Worm (Caenorhabditis elegans) whole organism, late embryonic: ENCODE data around the gene srg-8.

Source experiments
- F13H6.1 ChIP-seq: sonication (generic microtip); optimal IDR thresholded peaks from 2 replicates; lab custom pipeline; 2016; ENCODE audit warnings: missing genetic modification characterization, missing compliant biosample characterization
- ceh-14 ChIP-seq: sonication (generic microtip); optimal IDR thresholded peaks from 2 replicates; lab custom pipeline; 2016; ENCODE audit warnings: missing genotype, missing genetic modification characterization, missing compliant biosample characterization
- ceh-22 ChIP-seq: sonication (generic microtip); optimal IDR thresholded peaks from 2 replicates; lab custom pipeline; 2017; ENCODE audit warnings: missing biosample characterization, missing genetic modification characterization
- ceh-45 ChIP-seq: fragments of 200-800 bp; sonication (Bioruptor generic); IDR thresholded peaks from 2 replicates; pipeline ENCODE4 v1.3.6; 2022; ENCODE audit warnings: missing genetic modification reagents, missing genetic modification characterization, missing compliant biosample characterization
- hlh-6 ChIP-seq: sonication (generic microtip); optimal IDR thresholded peaks from 2 replicates; lab custom pipeline; 2016; ENCODE audit warnings: missing genotype, missing genetic modification characterization, missing compliant biosample characterization
- nhr-11 ChIP-seq: fragments of 150-350 bp; optimal IDR thresholded peaks from 2 replicates; lab custom pipeline; 2014; ENCODE audit warnings: missing biosample characterization, missing genetic modification characterization
- npax-4 ChIP-seq: sonication (generic microtip); optimal IDR thresholded peaks from 2 replicates; lab custom pipeline; 2016; ENCODE audit warnings: missing genetic modification characterization, missing compliant biosample characterization
- pat-9 ChIP-seq: fragments of 200-800 bp; sonication (Bioruptor generic); optimal IDR thresholded peaks from 2 replicates; lab custom pipeline; 2018; ENCODE audit warnings: mild to moderate bottlenecking, missing genetic modification characterization, moderate library complexity, missing compliant biosample characterization
- pax-1 ChIP-seq: fragments of 150-350 bp; optimal IDR thresholded peaks from 2 replicates; lab custom pipeline; 2014; ENCODE audit warnings: missing biosample characterization, missing genetic modification characterization
- sdc-2 ChIP-seq: sonication (generic microtip); optimal IDR thresholded peaks from 2 replicates; lab custom pipeline; 2016; ENCODE audit warnings: missing genotype, missing genetic modification characterization, missing compliant biosample characterization
- unc-42 ChIP-seq: sonication (generic microtip); optimal IDR thresholded peaks from 2 replicates; lab custom pipeline; 2016; ENCODE audit warnings: missing genotype, missing genetic modification characterization, missing compliant biosample characterization
- unc-86 ChIP-seq: sonication (generic microtip); optimal IDR thresholded peaks from 2 replicates; lab custom pipeline; 2016; ENCODE audit warnings: missing genetic modification characterization, missing compliant biosample characterization

ce11 chrIII:6270277-6270676 is 15.6 kb upstream of the srg-8 start, which contains the start of gene srg-3:
- TF ChIP-seq sdc-2 (tag; lab: Kevin White, UChicago) (no peak), npax-4 (tag; lab: Kevin White, UChicago) (no peak), ceh-22 (tag; lab: Kevin White, UChicago) (no peak), ceh-45 (GFP tag; lab: Robert Waterston, UW) (no peak), unc-42 (tag; lab: Kevin White, UChicago) (no peak), F13H6.1 (tag; lab: Kevin White, UChicago) (no peak), nhr-11 (no peak), unc-86 (tag; lab: Kevin White, UChicago) (no peak), pax-1 (no peak), pat-9 (tag; lab: Kevin White, UChicago) (no peak), hlh-6 (no peak), ceh-14 (no peak)
